Worm (Caenorhabditis elegans) whole organism, L4 larva: ENCODE data around the gene twk-40.

ENCODE experiments used
- F10B5.3 ChIP-seq: sonication (generic microtip); optimal IDR thresholded peaks from 2 replicates; lab custom pipeline; 2016; ENCODE audit warnings: mild to moderate bottlenecking, missing genetic modification characterization, missing compliant biosample characterization
- R02D3.7 ChIP-seq: fragments of 150-350 bp; sonication (generic microtip); optimal IDR thresholded peaks from 3 replicates; lab custom pipeline; 2014; ENCODE audit warnings: missing biosample characterization, missing genetic modification characterization
- T20F7.1 ChIP-seq: fragments of 200-800 bp; sonication (Bioruptor generic); optimal IDR thresholded peaks from 2 replicates; lab custom pipeline; 2018; ENCODE audit warnings: mild to moderate bottlenecking, missing genetic modification characterization, missing compliant biosample characterization
- Y105C5A.15 ChIP-seq: fragments of 200-800 bp; sonication (Bioruptor generic); IDR thresholded peaks from 2 replicates; pipeline ENCODE4 v1.3.6; 2022; ENCODE audit warnings: missing genetic modification characterization, missing compliant biosample characterization
- Y48G9A.11 ChIP-seq: fragments of 200-800 bp; sonication (Bioruptor generic); IDR thresholded peaks from 2 replicates; pipeline ENCODE4 v1.3.6; 2022; ENCODE audit warnings: missing genetic modification reagents, missing genetic modification characterization, missing compliant biosample characterization
- Y75B8A.6 ChIP-seq: fragments of 200-800 bp; sonication (Bioruptor generic); IDR thresholded peaks from 2 replicates; pipeline ENCODE4 v1.3.6; 2022; ENCODE audit warnings: missing genetic modification reagents, missing genetic modification characterization, missing compliant biosample characterization
- aly-2 ChIP-seq: sonication (generic microtip); optimal IDR thresholded peaks from 2 replicates; lab custom pipeline; 2018; ENCODE audit warnings: missing biosample characterization, missing genetic modification characterization
- ctbp-1 ChIP-seq: fragments of 200-800 bp; sonication (Bioruptor generic); IDR thresholded peaks from 2 replicates; pipeline ENCODE4 v1.3.6; 2022; ENCODE audit warnings: missing genetic modification reagents, missing genetic modification characterization, missing compliant biosample characterization
- daf-16 ChIP-seq, 3 experiments: sonication (generic microtip); optimal IDR thresholded peaks; 2 replicates each; lab custom pipeline; 2016 to 2017; ENCODE audit warnings: missing genetic modification characterization in 3 of 3, missing genetic modification reagents in 3 of 3, mild to moderate bottlenecking in 2 of 3, missing compliant biosample characterization in 2 of 3, missing biosample characterization in 1 of 3, moderate library complexity in 1 of 3
- dve-1 ChIP-seq: sonication (generic microtip); optimal IDR thresholded peaks from 2 replicates; lab custom pipeline; 2017; ENCODE audit warnings: antibody characterized with exemption, mild to moderate bottlenecking, missing genetic modification characterization, missing compliant biosample characterization; ENCODE audit not compliant: insufficient read depth
- egl-43 ChIP-seq: fragments of 200-800 bp; sonication (Bioruptor generic); IDR thresholded peaks from 2 replicates; pipeline ENCODE4 v1.3.6; 2022; ENCODE audit warnings: missing genetic modification reagents, missing genetic modification characterization, missing compliant biosample characterization
- hif-1 ChIP-seq, 2 experiments: sonication (generic microtip); optimal IDR thresholded peaks; 2 replicates each; lab custom pipeline; 2016 to 2017; ENCODE audit warnings: missing compliant biosample characterization in 2 of 2, missing genetic modification characterization in 2 of 2, missing genetic modification reagents in 2 of 2, missing genotype in 2 of 2, mild to moderate bottlenecking in 1 of 2
- jun-1 ChIP-seq: fragments of 150-350 bp; optimal IDR thresholded peaks from 2 replicates; lab custom pipeline; 2014; ENCODE audit warnings: missing biosample characterization, missing genetic modification reagents, missing genetic modification characterization
- lin-1 ChIP-seq: fragments of 200-800 bp; sonication (Bioruptor generic); IDR thresholded peaks from 2 replicates; pipeline ENCODE4 v1.3.6; 2022; ENCODE audit warnings: missing genetic modification reagents, missing genetic modification characterization, missing compliant biosample characterization
- lin-13 ChIP-seq: fragments of 150-350 bp; optimal IDR thresholded peaks from 2 replicates; lab custom pipeline; 2014; ENCODE audit warnings: missing biosample characterization, missing genetic modification reagents, missing genetic modification characterization
- lin-29 ChIP-seq: fragments of 200-800 bp; sonication (Bioruptor generic); IDR thresholded peaks from 2 replicates; pipeline ENCODE4 v1.3.6; 2022; ENCODE audit warnings: missing genetic modification reagents, missing genetic modification characterization, missing compliant biosample characterization
- lsy-2 ChIP-seq, 2 experiments: fragments of 150-350 bp in 1 of 2; sonication (generic microtip) in 1 of 2; optimal IDR thresholded peaks; 2 replicates each; lab custom pipeline; 2014 to 2017; ENCODE audit warnings: missing biosample characterization in 2 of 2, missing genetic modification characterization in 2 of 2
- madf-9 ChIP-seq: fragments of 200-800 bp; sonication (Bioruptor generic); conservative IDR thresholded peaks from 2 replicates; pipeline ENCODE4 v1.3.6; 2022; ENCODE audit warnings: missing genetic modification reagents, missing genetic modification characterization, missing compliant biosample characterization
- mes-2 ChIP-seq: sonication (generic microtip); optimal IDR thresholded peaks from 2 replicates; lab custom pipeline; 2016; ENCODE audit warnings: missing genotype, mild to moderate bottlenecking, missing genetic modification characterization, missing compliant biosample characterization; ENCODE audit not compliant: poor library complexity, severe bottlenecking
- mxl-3 ChIP-seq: fragments of 200-800 bp; sonication (Bioruptor generic); optimal IDR thresholded peaks from 2 replicates; lab custom pipeline; 2018; ENCODE audit warnings: mild to moderate bottlenecking, missing genetic modification characterization, missing compliant biosample characterization
- nhr-111 ChIP-seq: fragments of 200-800 bp; sonication (Bioruptor generic); optimal IDR thresholded peaks from 2 replicates; lab custom pipeline; 2018; ENCODE audit warnings: mild to moderate bottlenecking, missing genetic modification characterization, missing compliant biosample characterization
- nhr-28 ChIP-seq: fragments of 150-350 bp; optimal IDR thresholded peaks from 2 replicates; lab custom pipeline; 2014; ENCODE audit warnings: missing biosample characterization, missing genetic modification characterization
- nhr-42 ChIP-seq: fragments of 200-800 bp; sonication (Bioruptor generic); IDR thresholded peaks from 2 replicates; pipeline ENCODE4 v1.3.6; 2022; ENCODE audit warnings: missing genetic modification characterization, missing compliant biosample characterization
- nhr-48 ChIP-seq: sonication (generic microtip); optimal IDR thresholded peaks from 2 replicates; lab custom pipeline; 2016; ENCODE audit warnings: mild to moderate bottlenecking, missing genetic modification characterization, missing compliant biosample characterization
- nhr-77 ChIP-seq: fragments of 150-350 bp; optimal IDR thresholded peaks from 2 replicates; lab custom pipeline; 2014; ENCODE audit warnings: missing biosample characterization, missing genetic modification characterization
- pha-4 ChIP-seq, 2 experiments: fragments of 150-350 bp in 1 of 2; fragments of 200-800 bp in 1 of 2; sonication (Bioruptor generic) in 1 of 2; IDR thresholded peaks in 1 of 2; optimal IDR thresholded peaks in 1 of 2; 2 replicates each; pipeline versions ENCODE4 v1.3.6 to Lab custom; 2014 to 2022; ENCODE audit warnings: missing genetic modification characterization in 2 of 2, missing genetic modification reagents in 2 of 2, missing biosample characterization in 1 of 2, missing compliant biosample characterization in 1 of 2
- snpc-1.2 ChIP-seq: fragments of 200-800 bp; sonication (Bioruptor generic); IDR thresholded peaks from 2 replicates; pipeline ENCODE4 v1.3.6; 2022; ENCODE audit warnings: missing genetic modification reagents, missing genetic modification characterization, missing compliant biosample characterization
- tra-1 ChIP-seq: fragments of 200-800 bp; sonication (Bioruptor generic); IDR thresholded peaks from 2 replicates; pipeline ENCODE4 v1.3.6; 2022; ENCODE audit warnings: missing genetic modification reagents, missing genetic modification characterization, missing compliant biosample characterization
- unc-130 ChIP-seq: sonication (generic microtip); optimal IDR thresholded peaks from 2 replicates; lab custom pipeline; 2016; ENCODE audit warnings: missing genetic modification reagents, missing genetic modification characterization, missing compliant biosample characterization
- zag-1 ChIP-seq: fragments of 150-350 bp; optimal IDR thresholded peaks from 2 replicates; lab custom pipeline; 2014; ENCODE audit warnings: missing biosample characterization, missing genetic modification characterization
- zfp-2 ChIP-seq: sonication (generic microtip); optimal IDR thresholded peaks from 2 replicates; lab custom pipeline; 2016; ENCODE audit warnings: mild to moderate bottlenecking, missing genetic modification characterization, missing compliant biosample characterization
- zfp-3 ChIP-seq: fragments of 200-800 bp; sonication (Bioruptor generic); conservative IDR thresholded peaks from 2 replicates; pipeline ENCODE4 v1.3.6; 2022; ENCODE audit warnings: missing genetic modification reagents, missing genetic modification characterization, missing compliant biosample characterization
- ztf-7 ChIP-seq: fragments of 150-350 bp; optimal IDR thresholded peaks from 2 replicates; lab custom pipeline; 2014; ENCODE audit warnings: missing biosample characterization, missing genetic modification characterization

The twk-40 gene

DNA sequence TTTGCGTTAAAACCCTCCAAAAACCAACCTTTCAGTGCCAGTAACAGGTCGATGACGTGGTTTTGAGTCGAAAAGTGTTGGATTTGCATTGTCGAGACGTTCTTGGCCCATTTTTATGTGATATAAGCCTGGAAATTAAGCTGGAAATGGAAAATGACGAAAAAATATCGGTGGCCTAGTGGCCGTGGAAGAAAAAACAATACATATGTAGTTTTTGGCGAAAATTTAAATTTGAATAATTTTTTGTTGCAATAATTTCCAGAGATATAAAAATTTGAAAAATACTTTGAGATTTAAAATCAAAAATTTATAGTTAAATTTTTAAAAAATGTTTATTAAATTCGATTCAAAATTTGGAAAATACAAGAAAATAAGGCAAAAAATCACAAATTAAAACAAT lies 52.9 kb downstream of the twk-40 start, which contains the start of gene ciao-2B (continued):
- TF ChIP-seq mes-2 (tag; lab: Kevin White, UChicago), result peak; percentile 88
- no peak for TF ChIP-seq zfp-2
- TF ChIP-seq nhr-77 (tag; lab: Kevin White, UChicago), result peak; percentile 7
- TF ChIP-seq ztf-7, result no peak
- TF ChIP-seq zfp-3, result no peak
- no peak for TF ChIP-seq F10B5.3 (tag; lab: Kevin White, UChicago)
- no peak for TF ChIP-seq jun-1
- no peak for TF ChIP-seq Y75B8A.6
- peak in 1 of 2 experiments; percentile 64 for TF ChIP-seq hif-1 (tag; optimal IDR thresholded peaks at IDR 0.05; lab: Kevin White, UChicago)
- TF ChIP-seq nhr-28, result no peak
- no peak for TF ChIP-seq lin-1 (GFP tag; lab: Robert Waterston, UW)
- TF ChIP-seq aly-2 (tag; lab: Kevin White, UChicago), result no peak
- TF ChIP-seq lsy-2 (tag; optimal IDR thresholded peaks at IDR 0.05; lab: Kevin White, UChicago), result peak in 1 of 2 experiments; percentile 69
- TF ChIP-seq Y48G9A.11 (GFP tag; lab: Robert Waterston, UW), result no peak
- no peak for TF ChIP-seq daf-16 (GFP tag; optimal IDR thresholded peaks at IDR 0.05; lab: Kevin White, UChicago)
- TF ChIP-seq daf-16 (tag; optimal IDR thresholded peaks at IDR 0.05; lab: Kevin White, UChicago), result peak; percentile 37
- TF ChIP-seq unc-130 (GFP tag; lab: Kevin White, UChicago), result no peak
- TF ChIP-seq zag-1 (tag; lab: Kevin White, UChicago), result no peak

DNA sequence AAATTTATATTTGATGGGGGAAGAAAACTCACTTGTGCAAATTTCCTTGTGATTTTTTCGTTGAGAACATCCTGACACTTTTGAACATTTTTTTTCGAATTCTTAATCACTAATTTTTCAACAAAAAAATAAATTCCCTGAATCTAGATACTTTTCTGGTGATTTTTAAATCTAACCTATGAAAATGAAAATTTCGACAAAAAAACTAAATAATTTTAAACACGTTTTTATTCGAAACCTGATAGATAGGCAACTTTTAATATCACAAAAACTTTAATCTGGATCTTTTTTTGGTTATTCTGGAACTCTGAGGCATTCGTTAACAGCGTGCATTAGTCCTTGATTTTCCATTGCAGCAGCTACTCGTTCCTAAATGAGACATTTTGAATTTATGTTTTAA lies 55.4 kb downstream of the twk-40 start, which contains the start of gene F45G2.9:
Gene F45G2.9, minus strand, starts transcription at position 101 of the 400 bp plus-strand sequence.
- TF ChIP-seq nhr-111 (GFP tag; lab: Kevin White, UChicago) (no peak), jun-1 (no peak), nhr-77 (tag; lab: Kevin White, UChicago) (no peak), T20F7.1 (no peak), lin-13 (GFP tag; lab: Kevin White, UChicago) (no peak), dve-1 (no peak), madf-9 (GFP tag; lab: Robert Waterston, UW) (no peak), Y105C5A.15 (GFP tag; lab: Robert Waterston, UW) (no peak), lin-1 (GFP tag; lab: Robert Waterston, UW) (no peak), tra-1 (no peak), mxl-3 (GFP tag; lab: Kevin White, UChicago) (no peak), lin-29 (GFP tag; lab: Robert Waterston, UW) (no peak), egl-43 (GFP tag; lab: Robert Waterston, UW) (no peak), snpc-1.2 (GFP tag; lab: Robert Waterston, UW) (no peak), nhr-42 (GFP tag; lab: Robert Waterston, UW) (no peak), nhr-48 (tag; lab: Kevin White, UChicago) (no peak), ctbp-1 (GFP tag; lab: Robert Waterston, UW) (no peak), R02D3.7 (tag; lab: Kevin White, UChicago) (no peak), pha-4 (GFP tag; IDR thresholded peaks at IDR 0.05; lab: Robert Waterston, UW) (no peak), pha-4 (tag; optimal IDR thresholded peaks at IDR 0.05; lab: Kevin White, UChicago) (no peak)
